Worm (Caenorhabditis elegans) whole organism, L4/young adult: ENCODE results near the gene F14D2.11.

Source experiments
- W03F9.2 ChIP-seq: fragments of 150-350 bp; optimal IDR thresholded peaks from 2 replicates; lab custom pipeline; 2014; ENCODE audit warnings: missing biosample characterization, missing genetic modification characterization
- dao-5 ChIP-seq: sonication (generic microtip); optimal IDR thresholded peaks from 2 replicates; lab custom pipeline; 2016; ENCODE audit warnings: missing genotype, missing genetic modification characterization, moderate library complexity, missing compliant biosample characterization
- him-1 ChIP-seq: sonication (generic microtip); optimal IDR thresholded peaks from 2 replicates; lab custom pipeline; 2016; ENCODE audit warnings: missing genotype, missing genetic modification reagents, missing genetic modification characterization, missing compliant biosample characterization

The F14D2.11 gene

ce11 chrII:3322257-3322656, 19.6 kb downstream of the F14D2.11 start, which contains the start of gene Y46D2A.1:
Y46D2A.1 (plus strand) TSS chrII:3322557.
- no peak for TF ChIP-seq him-1 (tag; lab: Kevin White, UChicago)
- TF ChIP-seq dao-5 (tag; lab: Kevin White, UChicago): no peak
- TF ChIP-seq W03F9.2: no peak

- TF ChIP-seq W03F9.2 (no peak), him-1 (tag; lab: Kevin White, UChicago) (no peak), dao-5 (tag; lab: Kevin White, UChicago) (no peak)
These were observed 23.1 kb downstream of the F14D2.11 start for ce11 chrII:3318839-3319238.

ce11 chrII:3313442-3313841, 28.4 kb downstream of the F14D2.11 start, which contains the start of gene F39E9.6:
F39E9.6 (minus strand) TSS chrII:3313542.
- no peak for TF ChIP-seq W03F9.2
- TF ChIP-seq dao-5 (tag; lab: Kevin White, UChicago): no peak
- no peak for TF ChIP-seq him-1 (tag; lab: Kevin White, UChicago)

ce11 chrII:3310957-3311657, 30.8 kb downstream of the F14D2.11 start:
- TF ChIP-seq dao-5 (tag; lab: Kevin White, UChicago): no peak
- no peak for TF ChIP-seq W03F9.2
- no peak for TF ChIP-seq him-1 (tag; lab: Kevin White, UChicago)

- no peak for TF ChIP-seq him-1 (tag; lab: Kevin White, UChicago)
- no peak for TF ChIP-seq dao-5 (tag; lab: Kevin White, UChicago)
- TF ChIP-seq W03F9.2: no peak
These were observed 38.3 kb downstream of the F14D2.11 start for ce11 chrII:3303582-3303981.

- TF ChIP-seq dao-5 (tag; lab: Kevin White, UChicago): no peak
- no peak for TF ChIP-seq W03F9.2
- no peak for TF ChIP-seq him-1 (tag; lab: Kevin White, UChicago)
These were observed 42.4 kb downstream of the F14D2.11 start, which contains the start of gene btb-22 for ce11 chrII:3299457-3299856. btb-22 (plus strand) TSS chrII:3299757.

ce11 chrII:3297914-3298313, 44.0 kb downstream of the F14D2.11 start, which contains the start of gene btb-18:
btb-18 (plus strand) TSS chrII:3298214.
- TF ChIP-seq dao-5 (tag; lab: Kevin White, UChicago): no peak

- TF ChIP-seq him-1 (tag; lab: Kevin White, UChicago): no peak
- no peak for TF ChIP-seq dao-5 (tag; lab: Kevin White, UChicago)
- no peak for TF ChIP-seq W03F9.2
These were observed 45.2 kb downstream of the F14D2.11 start, which contains the start of gene btb-16 for ce11 chrII:3296644-3297043. btb-16 (plus strand) TSS chrII:3296883.

- TF ChIP-seq him-1 (tag; lab: Kevin White, UChicago): no peak
- no peak for TF ChIP-seq dao-5 (tag; lab: Kevin White, UChicago)
- TF ChIP-seq W03F9.2: no peak
These were observed 46.7 kb downstream of the F14D2.11 start, which contains the start of gene btb-17 for ce11 chrII:3295193-3295592. btb-17 (plus strand) TSS chrII:3295405.
